Fruit fly (Drosophila melanogaster): Measurements from ENCODE around the gene Dyro.

DNA sequence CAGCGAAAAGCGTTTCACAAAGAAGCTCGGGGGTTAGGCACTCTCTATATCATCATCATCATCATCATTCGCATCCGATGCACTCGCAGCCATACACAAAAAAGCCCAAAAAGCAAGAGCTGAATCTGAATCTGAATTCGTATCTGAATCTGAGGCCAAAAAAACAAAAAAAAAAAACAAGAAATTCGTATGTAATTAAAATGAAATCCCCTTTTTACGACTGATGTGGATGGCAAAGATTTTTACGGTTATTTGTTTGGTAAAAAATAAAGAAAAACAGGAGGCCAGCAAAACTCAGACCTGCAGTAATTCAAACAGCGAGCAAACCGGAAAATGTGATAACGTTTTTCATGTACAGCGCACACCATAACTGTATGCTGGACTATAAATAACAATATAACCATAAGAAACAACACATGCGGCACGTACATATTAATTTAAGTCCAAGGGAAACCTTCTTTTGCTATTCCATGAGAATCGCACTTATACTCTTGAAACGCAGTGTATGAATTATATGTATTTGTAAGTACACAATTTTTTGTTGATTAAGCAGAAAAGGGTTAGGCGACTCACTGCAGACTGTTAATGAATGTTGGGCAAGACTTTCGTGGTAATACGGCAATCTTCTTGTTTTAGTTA is 22.9 kb upstream of the Dyro start:
- TF ChIP-seq CTCF (optimal IDR thresholded peaks at IDR 0.05), result no peak
- TF ChIP-seq CG8478 (optimal IDR thresholded peaks at IDR 0.05), result no peak

All from S2 (cell line).